Fruit fly (Drosophila melanogaster): Measurements from ENCODE around the gene CG11537.

The CG11537 gene

DNA sequence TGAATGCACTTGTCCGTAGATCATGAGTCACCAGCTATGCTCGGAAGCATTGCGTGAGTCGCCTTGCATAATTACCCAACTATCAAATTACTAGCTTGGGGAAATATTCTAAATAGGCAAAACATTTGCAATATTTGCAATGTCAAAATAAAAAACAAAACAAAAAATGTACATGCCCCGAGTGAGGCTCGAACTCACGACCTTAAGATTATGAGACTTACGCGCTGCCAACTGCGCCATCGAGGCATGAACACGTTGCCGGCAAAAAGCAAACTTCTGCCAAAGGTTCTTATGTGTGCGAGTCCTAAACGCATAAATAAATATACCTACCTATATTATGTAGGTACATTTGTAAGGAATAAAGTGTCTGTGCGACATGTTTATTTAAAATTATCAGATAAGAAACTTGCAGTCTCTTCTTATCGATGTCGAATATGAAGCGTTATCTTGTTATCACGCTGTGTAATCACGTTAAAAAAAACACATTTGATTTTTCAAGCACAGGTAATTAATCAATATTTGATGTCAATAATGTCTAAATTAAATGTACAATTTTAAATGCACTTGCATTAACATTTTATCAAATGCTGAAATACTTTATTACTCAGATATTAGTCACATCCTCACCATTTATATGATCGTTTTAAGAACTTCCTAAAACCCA is 21.4 kb downstream of the CG11537 start (continued):
- peak; percentile 57; the same call in 1 of the 4 replicates for TF ChIP-seq chinmo (GFP tag; IDR thresholded peaks at IDR 0.05; ENCODE audit: partially characterized antibody)
- peak; percentile 53; the same call in 1 of the 2 replicates for TF ChIP-seq Scr (GFP tag; IDR thresholded peaks at IDR 0.05; ENCODE audit: partially characterized antibody)
- peak; percentile 97 for TF ChIP-seq Bdp1 (GFP tag; optimal IDR thresholded peaks at IDR 0.05)
- TF ChIP-seq bbx (GFP tag; IDR thresholded peaks at IDR 0.05; ENCODE audit: partially characterized antibody) = peak; percentile 48
- TF ChIP-seq CG32532 (GFP tag; IDR thresholded peaks at IDR 0.05) = no peak
- peak; percentile 32; the same call in 1 of the 2 replicates for TF ChIP-seq nerfin-2 (GFP tag; IDR thresholded peaks at IDR 0.05; ENCODE audit: partially characterized antibody)
- TF ChIP-seq HLH4C (GFP tag; IDR thresholded peaks at IDR 0.05; ENCODE audit: partially characterized antibody) = peak; percentile 24; the same call in 1 of the 3 replicates
- TF ChIP-seq slou (GFP tag; optimal IDR thresholded peaks at IDR 0.05) = no peak

DNA sequence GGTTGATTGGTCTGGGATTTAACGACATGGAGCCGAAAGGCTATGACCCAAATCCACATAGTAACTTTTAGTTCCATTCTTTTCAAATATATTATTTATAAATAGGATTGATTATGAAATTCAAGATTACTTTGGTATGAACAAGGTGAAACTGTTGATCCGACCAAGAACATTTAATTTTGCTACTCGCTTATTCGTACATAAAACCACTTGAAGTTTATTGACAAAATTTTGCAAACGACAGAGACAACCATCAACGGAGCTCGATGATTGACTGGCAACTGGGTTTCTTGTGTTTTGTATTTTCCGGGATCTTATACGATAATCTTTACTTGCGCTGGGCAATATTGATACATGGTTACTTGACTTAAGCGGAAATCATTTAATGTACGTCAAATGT is 28.9 kb downstream of the CG11537 start, which contains the start of gene CG45067:
TSS of gene CG45067 (minus strand) at position 101 of the 400 bp plus-strand sequence.
- TF ChIP-seq Ets97D (GFP tag; optimal IDR thresholded peaks at IDR 0.05) (no peak), CG4707 (GFP tag; optimal IDR thresholded peaks at IDR 0.05) (no peak), tap (tag; optimal IDR thresholded peaks at IDR 0.05) (no peak), CG6813 (GFP tag; optimal IDR thresholded peaks at IDR 0.05) (no peak), Dip2 (GFP tag; IDR thresholded peaks at IDR 0.05) (no peak), slbo (GFP tag; IDR thresholded peaks at IDR 0.05) (no peak), ase (GFP tag; IDR thresholded peaks at IDR 0.05) (no peak), CG1529 (GFP tag; optimal IDR thresholded peaks at IDR 0.05) (no peak), CG6854 (GFP tag; optimal IDR thresholded peaks at IDR 0.05) (no peak), HHEX (GFP tag; optimal IDR thresholded peaks at IDR 0.05) (no peak), mld (GFP tag; IDR thresholded peaks at IDR 0.05; ENCODE audit: partially characterized antibody) (no peak), jigr1 (GFP tag; IDR thresholded peaks at IDR 0.05) (no peak), ind (GFP tag; optimal IDR thresholded peaks at IDR 0.05) (no peak), Optix (GFP tag; IDR thresholded peaks at IDR 0.05) (no peak), gsb-n (tag; optimal IDR thresholded peaks at IDR 0.05) (no peak), CG32532 (GFP tag; IDR thresholded peaks at IDR 0.05) (no peak), dmrt11E (tag; optimal IDR thresholded peaks at IDR 0.05) (no peak)

dm6 chr3L:3111127-3111526 is 32.1 kb downstream of the CG11537 start, which contains the start of gene CG45066:
TSS of gene CG45066 (minus strand) at chr3L:3111227.
- no peak for TF ChIP-seq amos (GFP tag; IDR thresholded peaks at IDR 0.05; ENCODE audit: partially characterized antibody)
- TF ChIP-seq Elba2 (GFP tag; optimal IDR thresholded peaks at IDR 0.05) = no peak
- no peak for TF ChIP-seq Hr39 (optimal IDR thresholded peaks at IDR 0.05)
- TF ChIP-seq ash1 (GFP tag; optimal IDR thresholded peaks at IDR 0.05) = no peak
- TF ChIP-seq Blimp-1 (GFP tag; optimal IDR thresholded peaks at IDR 0.05) = no peak
- TF ChIP-seq repo (GFP tag; optimal IDR thresholded peaks at IDR 0.05) = no peak
- TF ChIP-seq CG7928 (GFP tag; optimal IDR thresholded peaks at IDR 0.05) = no peak
- TF ChIP-seq kni (GFP tag; optimal IDR thresholded peaks at IDR 0.05) = no peak
- TF ChIP-seq CG10209 (GFP tag; optimal IDR thresholded peaks at IDR 0.05) = no peak

- TF ChIP-seq CG16779 (GFP tag; IDR thresholded peaks at IDR 0.05) = no peak
- TF ChIP-seq oc (tag; optimal IDR thresholded peaks at IDR 0.05) = peak; percentile 10
- TF ChIP-seq sens-2 (GFP tag; IDR thresholded peaks at IDR 0.05) = no peak
- no peak for TF ChIP-seq Ets65A (GFP tag)
- no peak for TF ChIP-seq Hr39 (optimal IDR thresholded peaks at IDR 0.05)
- no peak for TF ChIP-seq CG16813 (GFP tag; IDR thresholded peaks at IDR 0.05; ENCODE audit: partially characterized antibody)
- peak; percentile 79 for TF ChIP-seq grn (GFP tag; optimal IDR thresholded peaks at IDR 0.05)
- no peak for TF ChIP-seq CHES-1-like (GFP tag; optimal IDR thresholded peaks at IDR 0.05)
- TF ChIP-seq nom (GFP tag; optimal IDR thresholded peaks at IDR 0.05) = peak; percentile 35
- no peak for TF ChIP-seq odd (GFP tag; optimal IDR thresholded peaks at IDR 0.05)
- no peak for TF ChIP-seq dati (GFP tag; IDR thresholded peaks at IDR 0.05)
- TF ChIP-seq Blimp-1 (GFP tag; optimal IDR thresholded peaks at IDR 0.05) = peak; percentile 35
- no peak for TF ChIP-seq kay (GFP tag; optimal IDR thresholded peaks at IDR 0.05)
- no peak for TF ChIP-seq CG12744 (GFP tag; optimal IDR thresholded peaks at IDR 0.05)
Observed at dm6 chr3L:3109417-3110090, 33.7 kb downstream of the CG11537 start.

Data from whole organism, embryonic.